Worm (Caenorhabditis elegans) whole organism, L4 larva: ENCODE results near the gene C45G9.6.

Experiments used
- F26F4.8 ChIP-seq: fragments of 200-800 bp; sonication (Bioruptor generic); conservative IDR thresholded peaks from 2 replicates; pipeline ENCODE4 v1.3.6; 2022; ENCODE audit warnings: missing genetic modification characterization, missing compliant biosample characterization
- F49E8.2 ChIP-seq: sonication (generic microtip); optimal IDR thresholded peaks from 2 replicates; lab custom pipeline; 2016; ENCODE audit warnings: missing compliant biosample characterization, mild to moderate bottlenecking, missing genetic modification characterization, borderline replicate concordance
- ama-1 ChIP-seq: fragments of 150-350 bp; optimal IDR thresholded peaks from 2 replicates; lab custom pipeline; 2014; ENCODE audit warnings: inconsistent platforms, mixed read lengths
- ceh-32 ChIP-seq: sonication (generic microtip); optimal IDR thresholded peaks from 2 replicates; lab custom pipeline; 2016; ENCODE audit warnings: mild to moderate bottlenecking, missing genetic modification characterization, missing compliant biosample characterization; ENCODE audit not compliant: poor library complexity
- ceh-62 ChIP-seq: sonication (generic microtip); optimal IDR thresholded peaks from 2 replicates; lab custom pipeline; 2017; ENCODE audit warnings: missing biosample characterization, missing genetic modification characterization
- lsy-2 ChIP-seq, 2 experiments: fragments of 150-350 bp in 1 of 2; sonication (generic microtip) in 1 of 2; optimal IDR thresholded peaks; 2 replicates each; lab custom pipeline; 2014 to 2017; ENCODE audit warnings: missing biosample characterization in 2 of 2, missing genetic modification characterization in 2 of 2
- mdl-1 ChIP-seq, 2 experiments: fragments of 150-350 bp in 1 of 2; sonication (generic microtip) in 1 of 2; optimal IDR thresholded peaks; 2 replicates each; lab custom pipeline; 2014 to 2017; ENCODE audit warnings: missing biosample characterization in 2 of 2, missing genetic modification characterization in 2 of 2
- nhr-111 ChIP-seq: fragments of 200-800 bp; sonication (Bioruptor generic); optimal IDR thresholded peaks from 2 replicates; lab custom pipeline; 2018; ENCODE audit warnings: mild to moderate bottlenecking, missing genetic modification characterization, missing compliant biosample characterization
- nhr-6 ChIP-seq: fragments of 150-350 bp; optimal IDR thresholded peaks from 2 replicates; lab custom pipeline; 2014; ENCODE audit warnings: missing biosample characterization, missing genetic modification characterization
- nhr-76 ChIP-seq: fragments of 150-350 bp; optimal IDR thresholded peaks from 2 replicates; lab custom pipeline; 2014; ENCODE audit warnings: missing biosample characterization, missing genetic modification characterization
- skn-1 ChIP-seq: fragments of 150-350 bp; optimal IDR thresholded peaks from 2 replicates; lab custom pipeline; 2014; ENCODE audit warnings: missing biosample characterization, missing genetic modification characterization
- unc-130 ChIP-seq: sonication (generic microtip); optimal IDR thresholded peaks from 2 replicates; lab custom pipeline; 2016; ENCODE audit warnings: missing genetic modification reagents, missing genetic modification characterization, missing compliant biosample characterization

DNA sequence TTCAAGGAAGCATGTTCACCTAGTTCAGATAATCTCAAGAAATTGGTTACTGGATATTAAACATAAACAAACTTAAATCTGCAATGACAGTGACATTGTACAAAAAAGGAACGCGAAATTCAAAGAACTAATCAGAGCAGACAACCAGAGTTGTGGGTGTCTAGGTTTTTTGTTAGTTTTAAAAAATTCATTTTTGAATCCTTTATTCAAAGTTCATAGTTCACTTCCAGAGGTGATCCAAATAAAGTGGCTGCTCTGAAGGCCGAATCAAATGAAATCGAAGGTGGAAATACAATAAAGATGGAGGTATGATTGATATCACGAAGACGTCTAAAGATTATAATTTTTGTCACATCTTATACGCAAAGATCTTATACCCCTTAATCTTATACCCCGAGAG lies 38.1 kb downstream of the C45G9.6 start, which contains the start of gene ttbk-6:
- TF ChIP-seq mdl-1 (tag; optimal IDR thresholded peaks at IDR 0.05; lab: Kevin White, UChicago) = no peak
- no peak for TF ChIP-seq skn-1 (tag; lab: Kevin White, UChicago)
- TF ChIP-seq ceh-32 (tag; lab: Kevin White, UChicago) = no peak
- TF ChIP-seq ceh-62 (tag; lab: Kevin White, UChicago) = no peak
- TF ChIP-seq F49E8.2 (tag; lab: Kevin White, UChicago) = no peak
- TF ChIP-seq lsy-2 (tag; optimal IDR thresholded peaks at IDR 0.05; lab: Kevin White, UChicago) = no peak
- TF ChIP-seq nhr-111 (GFP tag; lab: Kevin White, UChicago) = no peak
- no peak for TF ChIP-seq nhr-6 (tag; lab: Kevin White, UChicago)
- no peak for TF ChIP-seq F26F4.8 (GFP tag; lab: Robert Waterston, UW)
- no peak for TF ChIP-seq unc-130
- no peak for TF ChIP-seq ama-1 (lab: Kevin White, UChicago)
- TF ChIP-seq nhr-76 = no peak
